Worm (Caenorhabditis elegans): Measurements from ENCODE around the gene srv-34.

ce11 chrV:16336326-16336725 is 38.2 kb downstream of the srv-34 start, which contains the start of gene srw-87:
- TF ChIP-seq him-1 (tag; optimal IDR thresholded peaks at IDR 0.05) (no peak), dao-5 (tag; optimal IDR thresholded peaks at IDR 0.05) (no peak), W03F9.2 (tag; optimal IDR thresholded peaks at IDR 0.05) (no peak)

Data from whole organism, L4/young adult.